Worm (Caenorhabditis elegans) whole organism, L4/young adult: ENCODE results near the gene R12B2.13.

Experiments used
- W03F9.2 ChIP-seq: fragments of 150-350 bp; optimal IDR thresholded peaks from 2 replicates; lab custom pipeline; 2014; ENCODE audit warnings: missing biosample characterization, missing genetic modification characterization
- dao-5 ChIP-seq: sonication (generic microtip); optimal IDR thresholded peaks from 2 replicates; lab custom pipeline; 2016; ENCODE audit warnings: missing genotype, missing genetic modification characterization, moderate library complexity, missing compliant biosample characterization
- him-1 ChIP-seq: sonication (generic microtip); optimal IDR thresholded peaks from 2 replicates; lab custom pipeline; 2016; ENCODE audit warnings: missing genotype, missing genetic modification reagents, missing genetic modification characterization, missing compliant biosample characterization

Gene R12B2.13

DNA sequence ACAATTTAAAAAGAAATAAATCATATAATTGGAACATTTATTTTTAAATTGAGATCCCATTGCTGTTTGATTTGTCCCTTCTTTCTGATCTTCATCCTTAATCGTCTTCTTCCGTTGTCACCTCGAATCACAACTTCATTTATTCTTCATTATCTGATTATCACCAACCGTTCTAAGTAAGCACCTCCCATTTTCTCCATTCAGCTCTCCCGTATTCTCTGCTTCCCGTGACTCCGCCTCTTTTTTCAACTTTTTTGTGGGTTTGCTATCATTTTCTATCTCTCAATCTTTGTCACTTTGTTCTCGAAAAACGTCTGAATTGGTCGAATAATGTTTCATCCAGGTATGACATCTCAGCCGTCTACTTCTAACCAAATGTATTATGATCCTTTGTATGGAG is 17.3 kb downstream of the R12B2.13 start, which contains the start of gene sma-4:
sma-4 (plus strand) TSS at position 301 of the 400 bp plus-strand sequence.
- TF ChIP-seq W03F9.2, result no peak
- no peak for TF ChIP-seq dao-5
- TF ChIP-seq him-1 (tag; lab: Kevin White, UChicago), result no peak

DNA sequence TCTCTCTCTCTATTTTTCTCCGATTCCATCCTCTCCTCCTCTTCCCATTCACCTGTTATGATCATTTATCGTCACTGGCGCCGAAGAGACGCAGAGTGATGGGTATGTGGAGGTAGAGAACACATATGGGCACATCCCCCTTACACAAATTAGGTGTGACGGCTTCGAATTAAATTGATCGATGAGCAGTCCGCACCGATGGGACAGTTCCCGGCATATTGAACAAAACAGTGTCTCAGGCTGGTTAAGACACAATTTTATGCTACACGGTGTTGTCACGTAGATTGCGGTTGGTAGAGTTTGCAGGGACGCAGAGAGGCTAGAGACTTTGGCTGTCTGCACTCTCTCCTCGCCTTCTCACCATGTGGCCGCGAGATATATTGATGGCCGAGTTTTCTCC is 18.5 kb downstream of the R12B2.13 start, which contains the start of gene R12B2.7:
R12B2.7 (plus strand) TSS at position 247 of the 400 bp plus-strand sequence.
- no peak for TF ChIP-seq him-1 (tag; lab: Kevin White, UChicago)
- no peak for TF ChIP-seq W03F9.2
- TF ChIP-seq dao-5, result no peak

DNA sequence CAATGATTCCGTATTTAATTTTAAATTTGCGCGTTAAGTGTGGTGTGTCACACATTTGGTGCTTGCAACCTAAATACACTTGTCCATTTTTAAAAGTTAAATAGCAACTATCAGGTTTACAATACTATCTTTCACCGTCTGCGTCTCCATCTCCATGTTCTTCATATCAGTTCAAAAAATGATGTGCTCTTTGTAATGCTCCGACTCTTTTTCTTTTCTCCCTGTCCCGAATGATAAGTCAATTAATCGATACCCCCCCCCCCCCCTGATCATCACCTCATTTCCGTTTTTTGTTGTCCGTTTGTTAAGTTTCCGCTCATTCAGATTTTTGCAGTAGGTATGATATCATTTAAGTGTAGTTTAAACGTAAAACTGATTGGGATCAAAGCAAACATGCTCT is 19.2 kb downstream of the R12B2.13 start:
- TF ChIP-seq W03F9.2 (no peak), him-1 (tag; lab: Kevin White, UChicago) (no peak), dao-5 (no peak)

DNA sequence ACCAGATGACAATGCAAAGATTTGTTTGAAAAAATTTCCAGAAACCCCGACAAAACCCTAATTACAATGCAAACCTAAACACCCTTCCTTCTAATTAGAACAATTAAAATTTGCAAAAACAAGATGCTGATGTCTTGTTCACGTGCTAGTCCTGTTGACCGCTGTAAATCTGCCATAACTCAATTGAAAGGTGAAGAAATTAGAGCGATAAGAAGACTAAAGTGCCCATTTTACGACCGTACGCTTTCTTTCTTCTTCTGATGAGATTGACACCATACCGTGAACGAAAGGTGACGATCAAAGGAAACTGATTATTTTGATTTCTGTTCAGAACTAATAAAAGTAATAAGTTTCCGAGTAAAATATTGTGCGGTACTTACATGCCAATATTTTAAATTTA is 19.8 kb downstream of the R12B2.13 start:
- TF ChIP-seq W03F9.2, result peak; percentile 1
- no peak for TF ChIP-seq him-1 (tag; lab: Kevin White, UChicago)
- no peak for TF ChIP-seq dao-5

DNA sequence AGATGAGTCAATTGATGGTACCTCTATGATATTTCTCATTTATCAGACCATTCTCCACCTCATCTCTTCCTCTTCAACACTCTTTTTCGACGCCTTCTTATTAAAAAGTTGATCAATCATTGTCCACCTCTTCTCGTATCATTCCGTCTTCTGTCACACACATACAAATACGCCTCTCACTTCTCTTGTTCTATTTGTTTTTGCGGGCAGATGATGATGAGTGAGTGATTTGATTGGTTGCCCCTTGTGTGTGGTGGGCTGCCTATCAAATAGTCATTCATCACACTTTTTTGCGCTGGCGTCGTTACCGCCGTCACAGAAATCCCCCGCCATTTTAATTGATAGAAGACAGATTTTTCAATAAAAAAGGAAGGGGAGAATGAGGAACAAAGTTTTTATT is 20.6 kb downstream of the R12B2.13 start:
- TF ChIP-seq W03F9.2 (no peak), him-1 (tag; lab: Kevin White, UChicago) (no peak), dao-5 (no peak)

DNA sequence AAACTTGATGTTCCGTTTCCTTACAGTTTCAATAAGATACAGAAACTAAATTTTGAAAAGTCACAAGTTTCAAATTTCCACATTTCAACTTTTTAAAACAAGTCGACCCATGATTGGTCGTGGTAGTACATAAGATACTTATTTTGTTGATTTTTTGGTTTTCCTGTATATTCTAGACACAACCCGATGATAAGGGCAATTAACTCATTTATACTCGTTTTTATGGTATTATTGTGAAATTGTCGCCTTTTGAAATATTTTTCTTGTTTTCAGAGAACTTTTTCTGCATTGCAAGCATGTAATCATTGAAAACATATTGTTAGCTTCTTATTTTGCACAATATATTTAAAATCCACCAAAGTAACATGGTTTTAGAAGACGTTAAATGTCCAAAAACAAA is 21.3 kb downstream of the R12B2.13 start:
- TF ChIP-seq dao-5 (no peak), him-1 (tag; lab: Kevin White, UChicago) (no peak), W03F9.2 (no peak)

DNA sequence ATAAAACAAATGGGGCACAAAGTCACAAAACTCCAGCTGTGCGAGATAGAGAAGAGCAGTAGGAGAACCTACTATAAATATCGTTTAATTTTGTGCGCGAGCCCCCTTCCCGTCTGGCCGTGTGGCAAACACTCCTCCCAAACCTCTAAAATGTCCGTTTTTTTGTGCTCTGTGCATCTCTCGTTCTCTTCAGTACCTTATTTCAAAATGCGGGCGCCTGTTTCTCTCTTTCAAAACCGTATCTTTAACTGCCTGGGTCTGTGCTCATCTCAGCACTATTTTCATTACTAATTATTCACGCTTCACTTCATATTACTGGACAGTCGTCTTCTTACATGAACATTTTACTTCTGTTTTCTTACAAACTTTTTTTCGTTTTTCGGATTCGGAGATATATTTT is 23.3 kb downstream of the R12B2.13 start:
- TF ChIP-seq dao-5 (no peak), W03F9.2 (no peak), him-1 (tag; lab: Kevin White, UChicago) (no peak)

DNA sequence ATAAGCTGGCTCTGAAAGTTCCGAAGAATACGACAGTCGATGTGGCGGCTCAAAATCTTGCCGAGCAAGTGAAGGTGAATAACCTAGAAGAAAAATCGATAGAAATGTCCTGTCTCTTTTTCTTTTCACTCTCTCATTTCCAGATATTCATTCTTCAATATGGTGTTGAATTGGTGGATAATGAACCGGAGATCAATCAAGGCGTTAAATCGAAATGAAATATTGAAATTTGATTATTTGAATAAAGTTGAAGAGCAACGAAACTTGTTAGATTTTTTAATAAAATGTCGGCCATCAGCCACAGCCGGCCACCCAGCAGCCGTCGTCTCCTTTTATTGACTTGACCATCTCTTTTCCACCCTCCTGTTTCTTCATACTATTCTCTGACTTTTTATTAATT is 26.6 kb downstream of the R12B2.13 start, which contains the start of gene R12B2.2:
R12B2.2 (plus strand) TSS at position 301 of the 400 bp plus-strand sequence.
- TF ChIP-seq dao-5 (no peak), him-1 (tag; lab: Kevin White, UChicago) (no peak), W03F9.2 (no peak)

DNA sequence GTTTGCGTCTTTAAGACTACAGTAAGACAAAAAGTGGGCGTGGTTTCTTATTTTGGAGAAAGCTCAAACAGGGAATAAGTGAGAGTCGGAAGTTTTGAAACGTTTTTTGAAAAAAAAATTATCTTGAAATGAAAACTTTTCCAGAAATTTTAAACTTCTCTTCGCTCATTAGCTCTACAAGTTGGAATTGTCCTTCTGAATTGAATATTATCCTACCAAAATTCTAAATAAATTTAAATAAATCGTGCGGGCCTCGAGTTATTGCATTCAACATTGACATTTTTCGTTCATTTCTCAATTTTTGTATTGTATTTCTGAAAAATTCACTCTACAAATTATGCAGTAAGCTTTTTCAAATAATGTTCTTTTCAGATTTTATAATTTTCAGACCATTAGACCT is 28.0 kb downstream of the R12B2.13 start, which contains the start of gene R12B2.3:
R12B2.3 (plus strand) TSS at position 301 of the 400 bp plus-strand sequence.
- TF ChIP-seq dao-5 (no peak), W03F9.2 (no peak), him-1 (tag; lab: Kevin White, UChicago) (no peak)

DNA sequence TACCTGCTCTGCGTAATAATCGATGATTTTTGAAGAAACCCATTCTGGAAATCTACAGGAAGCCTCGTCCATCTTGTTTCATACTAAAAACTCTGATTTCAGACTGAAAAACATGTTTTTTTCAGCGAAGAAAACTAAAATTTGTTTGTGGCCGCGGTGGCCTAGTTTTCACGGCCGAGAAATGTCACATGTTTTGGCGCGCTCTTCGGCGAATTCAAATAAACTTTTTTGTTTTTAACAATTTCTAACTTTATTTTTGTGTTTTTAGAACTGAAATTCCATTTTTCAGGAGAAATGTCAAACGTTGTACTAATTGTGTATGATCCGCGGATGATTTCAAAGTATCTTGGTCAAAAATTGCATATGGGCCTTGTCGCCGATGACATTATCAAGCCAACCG is 30.3 kb downstream of the R12B2.13 start, which contains the start of the genes polq-1 and him-10:
polq-1 (minus strand) TSS at position 190 of the 400 bp plus-strand sequence.
him-10 (plus strand) TSS at position 290 of the 400 bp plus-strand sequence.
- TF ChIP-seq him-1 (tag; lab: Kevin White, UChicago) (no peak), dao-5 (no peak), W03F9.2 (peak; percentile 42)

DNA sequence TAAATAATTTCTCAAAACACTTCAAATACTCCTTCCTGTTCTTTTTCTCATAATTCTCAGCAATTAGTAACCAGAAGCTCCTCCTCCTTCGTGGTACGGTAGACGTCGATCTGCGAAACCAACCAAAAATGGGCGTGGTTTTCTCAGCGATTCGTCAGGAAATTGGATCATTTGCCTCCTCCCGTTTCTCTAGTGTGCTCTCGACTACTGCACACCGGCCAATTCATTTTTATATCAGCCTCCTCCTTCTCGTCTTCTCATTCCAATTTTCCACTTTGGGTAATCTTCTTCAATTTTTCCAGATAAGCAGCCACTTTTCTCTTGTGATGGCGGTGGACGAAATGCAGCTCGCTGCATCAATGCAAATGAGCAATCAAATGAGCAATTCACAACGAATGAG is 34.5 kb downstream of the R12B2.13 start, which contains the start of gene ceh-10:
ceh-10 (plus strand) TSS at position 301 of the 400 bp plus-strand sequence.
- TF ChIP-seq him-1 (tag; lab: Kevin White, UChicago), result no peak
- no peak for TF ChIP-seq dao-5
- no peak for TF ChIP-seq W03F9.2

DNA sequence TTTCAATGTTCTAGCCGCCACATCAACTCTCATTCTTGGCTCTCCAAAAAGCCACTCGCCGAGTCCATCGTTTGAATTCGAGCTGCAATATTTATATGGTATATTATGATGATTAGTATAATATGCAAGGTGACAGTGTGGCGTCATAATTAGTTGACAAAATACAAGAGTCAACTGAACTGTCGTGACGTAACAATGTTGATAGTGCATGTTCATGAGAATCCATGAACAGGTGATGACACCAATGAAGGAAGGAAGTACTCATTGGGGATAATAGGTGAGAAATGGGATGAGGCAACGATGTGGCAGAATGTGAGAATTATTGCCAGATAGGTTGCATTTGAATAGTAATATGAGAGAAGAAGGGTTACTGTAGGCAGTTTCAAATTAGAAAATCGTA is 38.3 kb downstream of the R12B2.13 start:
- no peak for TF ChIP-seq him-1 (tag; lab: Kevin White, UChicago)
- TF ChIP-seq W03F9.2, result no peak
- TF ChIP-seq dao-5, result no peak

DNA sequence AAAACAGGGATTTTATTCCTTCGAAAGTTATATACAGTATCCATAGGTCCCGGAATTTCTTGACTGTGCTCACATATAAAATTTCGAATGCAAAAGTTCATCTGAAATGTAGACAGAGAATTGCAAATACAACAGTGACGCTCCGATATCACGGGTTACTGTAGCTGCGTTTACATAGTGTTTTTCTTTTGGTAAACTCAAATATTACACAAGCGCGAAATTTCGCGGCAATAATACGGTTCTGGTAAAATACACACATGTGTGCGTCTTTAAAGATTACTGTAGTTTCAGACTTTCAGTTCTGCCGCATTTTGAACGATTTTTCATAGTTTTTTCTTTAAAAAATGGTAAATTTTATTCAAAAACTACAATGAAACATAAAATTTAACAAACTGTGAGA is 42.7 kb downstream of the R12B2.13 start, which contains the start of gene rev-3:
rev-3 (minus strand) TSS at position 101 of the 400 bp plus-strand sequence.
- no peak for TF ChIP-seq dao-5
- TF ChIP-seq him-1 (tag; lab: Kevin White, UChicago), result no peak
- no peak for TF ChIP-seq W03F9.2

DNA sequence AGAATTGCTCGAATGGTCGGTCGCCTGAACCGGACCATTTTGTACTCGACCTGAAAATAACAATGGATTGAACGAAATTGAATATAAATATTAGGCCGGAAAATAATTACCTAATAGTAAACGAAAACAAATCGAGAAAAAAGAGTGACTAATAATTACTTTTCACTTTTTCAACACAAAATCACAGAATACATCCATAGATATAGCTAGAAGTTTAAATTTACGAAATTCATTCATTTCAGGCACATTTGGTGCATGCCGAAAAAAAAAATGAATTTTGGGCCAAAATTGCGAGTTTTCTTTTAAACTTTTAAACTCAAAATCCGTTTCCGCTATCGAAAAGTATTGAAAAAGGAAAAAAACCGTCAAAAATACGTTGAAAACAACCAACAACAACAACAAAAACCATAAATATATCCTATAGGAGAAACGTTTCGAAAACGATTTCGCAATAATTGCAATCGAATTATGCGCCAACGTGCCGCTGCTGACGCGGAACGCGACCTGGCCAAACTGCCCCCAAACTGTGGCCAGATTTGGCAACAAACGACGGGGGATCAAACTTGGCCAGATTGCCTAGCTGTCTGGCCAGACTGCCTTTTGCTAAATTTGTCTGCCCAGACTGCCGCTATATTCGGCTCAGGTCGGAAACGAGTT is 47.9 kb downstream of the R12B2.13 start, which contains the start of gene Y37B11A.3:
Y37B11A.3 (minus strand) TSS at position 51 of the 657 bp plus-strand sequence.
- peak; percentile 15 for TF ChIP-seq him-1 (tag; lab: Kevin White, UChicago)
- TF ChIP-seq dao-5, result no peak
- peak; percentile 3 for TF ChIP-seq W03F9.2
